Fruit fly (Drosophila melanogaster) whole organism, embryonic: ENCODE data around the gene CG12106.

Source experiments
- BtbVII ChIP-seq: fragments of 200-800 bp; sonication (Bioruptor generic); optimal IDR thresholded peaks from 3 replicates; lab custom pipeline; 2017; ENCODE audit warnings: missing biosample characterization, mild to moderate bottlenecking, missing genetic modification characterization
- CG2875 ChIP-seq: fragments of 200-800 bp; sonication (Bioruptor generic); optimal IDR thresholded peaks from 2 replicates; lab custom pipeline; 2017; ENCODE audit warnings: missing biosample characterization, mild to moderate bottlenecking, missing genetic modification characterization, missing genetic modification reagents

DNA sequence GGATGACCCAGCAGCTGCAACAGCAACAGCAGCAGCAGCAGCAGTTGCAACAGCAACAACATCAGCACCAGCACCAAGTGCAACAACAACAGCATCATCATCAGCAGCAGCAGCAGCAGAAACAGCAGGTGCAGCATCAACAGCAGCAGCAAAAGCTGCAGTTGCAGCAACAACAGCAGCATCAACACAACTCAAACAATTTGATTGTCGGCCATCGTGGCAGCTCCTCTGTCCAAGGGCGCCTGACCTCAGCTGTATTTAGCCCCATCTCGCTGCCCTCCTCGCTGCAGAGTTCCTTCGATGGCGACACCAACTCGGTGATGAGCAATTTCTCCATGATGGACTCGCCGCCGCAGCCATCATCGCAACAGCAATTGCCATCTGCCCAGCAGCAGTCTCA, 25.4 kb upstream of the CG12106 start:
- TF ChIP-seq CG2875 (GFP tag; lab: Kevin White, UChicago) (no peak), BtbVII (GFP tag; lab: Kevin White, UChicago) (no peak)
